Worm (Caenorhabditis elegans) whole organism, L3 larva: ENCODE data around the gene pde-2.

Experiments
- elt-1 ChIP-seq: fragments of 150-350 bp; optimal IDR thresholded peaks from 2 replicates; lab custom pipeline; 2014; ENCODE audit warnings: missing biosample characterization, missing genetic modification characterization
- nhr-23 ChIP-seq: fragments of 150-350 bp; optimal IDR thresholded peaks from 2 replicates; lab custom pipeline; 2014; ENCODE audit warnings: missing biosample characterization, missing genetic modification reagents, missing genetic modification characterization

ce11 chrIII:8973163-8973562 lies 8.5 kb downstream of the pde-2 start:
- TF ChIP-seq elt-1 (tag; lab: Kevin White, UChicago) (no peak), nhr-23 (tag; lab: Kevin White, UChicago) (no peak)
